Worm (Caenorhabditis elegans): ENCODE data around the gene C50A2.3.

C50A2.3 gene

ce11 chrIV:1168311-1168965 lies 10.6 kb upstream of the C50A2.3 start (continued):
- TF ChIP-seq F22D6.2 (tag; optimal IDR thresholded peaks at IDR 0.05) (no peak), lsy-27 (tag; optimal IDR thresholded peaks at IDR 0.05; ENCODE audit: borderline replicate concordance, insufficient read depth) (no peak), mcd-1 (GFP tag; IDR thresholded peaks at IDR 0.05) (peak; percentile 50; the same call in 1 of the 2 replicates), dox-1 (GFP tag; IDR thresholded peaks at IDR 0.05) (peak; percentile 71), sea-2 (GFP tag; IDR thresholded peaks at IDR 0.05) (no peak), akir-1 (GFP tag; optimal IDR thresholded peaks at IDR 0.05) (no peak), T26A5.8 (tag; optimal IDR thresholded peaks at IDR 0.05) (no peak), attf-5 (GFP tag; optimal IDR thresholded peaks at IDR 0.05) (peak; percentile 66), egl-18 (GFP tag; IDR thresholded peaks at IDR 0.05) (no peak), egrh-3 (GFP tag; IDR thresholded peaks at IDR 0.05) (peak; percentile 65; the same call in 1 of the 2 replicates), sptf-2 (GFP tag; optimal IDR thresholded peaks at IDR 0.05) (no peak)

- no peak for TF ChIP-seq aptf-2 (GFP tag; conservative IDR thresholded peaks at IDR 0.05)
- no peak for TF ChIP-seq sea-2 (GFP tag; IDR thresholded peaks at IDR 0.05)
- TF ChIP-seq cebp-1 (GFP tag; IDR thresholded peaks at IDR 0.05) = no peak
- TF ChIP-seq cebp-1 (tag; optimal IDR thresholded peaks at IDR 0.05) = peak; percentile 88
- no peak for TF ChIP-seq tbx-9 (tag; optimal IDR thresholded peaks at IDR 0.05; ENCODE audit: borderline replicate concordance)
These were observed 9.5 kb upstream of the C50A2.3 start for ce11 chrIV:1167352-1167751.

ce11 chrIV:1163126-1163525 lies 5.3 kb upstream of the C50A2.3 start, which contains the start of gene C50A2.7:
Gene C50A2.7, plus strand, starts transcription at chrIV:1163426.
- no peak for TF ChIP-seq snpc-1.1 (tag; optimal IDR thresholded peaks at IDR 0.05; ENCODE audit: insufficient read depth)
- TF ChIP-seq F23B12.7 (tag; optimal IDR thresholded peaks at IDR 0.05; ENCODE audit: insufficient read depth) = no peak
- TF ChIP-seq F10E7.11 (tag; optimal IDR thresholded peaks at IDR 0.05) = no peak
- no peak for TF ChIP-seq C06A6.2 (GFP tag; conservative IDR thresholded peaks at IDR 0.05)
- no peak for TF ChIP-seq B0261.1 (tag; optimal IDR thresholded peaks at IDR 0.05)
- TF ChIP-seq gei-17 (GFP tag; optimal IDR thresholded peaks at IDR 0.05) = no peak
- no peak for TF ChIP-seq sptf-2 (GFP tag; optimal IDR thresholded peaks at IDR 0.05)
- TF ChIP-seq zim-3 (tag; optimal IDR thresholded peaks at IDR 0.05) = no peak
- TF ChIP-seq lin-26 (GFP tag; IDR thresholded peaks at IDR 0.05) = no peak
- no peak for TF ChIP-seq lir-1 (GFP tag; conservative IDR thresholded peaks at IDR 0.05)
- no peak for TF ChIP-seq zfh-2 (GFP tag; conservative IDR thresholded peaks at IDR 0.05)
- TF ChIP-seq aptf-3 (GFP tag; IDR thresholded peaks at IDR 0.05) = no peak
- TF ChIP-seq unc-62 (GFP tag; optimal IDR thresholded peaks at IDR 0.05) = no peak
- no peak for TF ChIP-seq ets-4 (GFP tag; optimal IDR thresholded peaks at IDR 0.05)
- TF ChIP-seq F57A8.1 (GFP tag; optimal IDR thresholded peaks at IDR 0.05) = no peak
- no peak for TF ChIP-seq ztf-3 (GFP tag; optimal IDR thresholded peaks at IDR 0.05)
- TF ChIP-seq hmg-20 (GFP tag; IDR thresholded peaks at IDR 0.05) = no peak
- TF ChIP-seq Y56A3A.18 (GFP tag; IDR thresholded peaks at IDR 0.05) = no peak
- no peak for TF ChIP-seq Y79H2A.3 (GFP tag; conservative IDR thresholded peaks at IDR 0.05)

- TF ChIP-seq attf-6 (GFP tag; IDR thresholded peaks at IDR 0.05) (no peak), nfya-1 (tag; optimal IDR thresholded peaks at IDR 0.05; ENCODE audit: borderline replicate concordance, insufficient read depth) (no peak), F49E8.2 (tag; optimal IDR thresholded peaks at IDR 0.05; ENCODE audit: insufficient read depth) (no peak), pbrm-1 (GFP tag; IDR thresholded peaks at IDR 0.05) (no peak), akir-1 (GFP tag; optimal IDR thresholded peaks at IDR 0.05) (no peak), ama-1 (optimal IDR thresholded peaks at IDR 0.05) (no peak), ama-1 (GFP tag; optimal IDR thresholded peaks at IDR 0.05) (no peak), zim-3 (tag; optimal IDR thresholded peaks at IDR 0.05) (no peak), attf-5 (GFP tag; optimal IDR thresholded peaks at IDR 0.05) (no peak), Y53F4B.3 (GFP tag; IDR thresholded peaks at IDR 0.05) (no peak), K11D2.4 (GFP tag; IDR thresholded peaks at IDR 0.05) (no peak), mcd-1 (GFP tag; IDR thresholded peaks at IDR 0.05) (no peak), snpc-4 (GFP tag; optimal IDR thresholded peaks at IDR 0.05) (no peak), snpc-4 (tag; optimal IDR thresholded peaks at IDR 0.05) (no peak), gei-17 (GFP tag; optimal IDR thresholded peaks at IDR 0.05) (no peak), bed-2 (GFP tag; IDR thresholded peaks at IDR 0.05) (no peak), F22D6.2 (tag; optimal IDR thresholded peaks at IDR 0.05) (no peak), ztf-3 (GFP tag; optimal IDR thresholded peaks at IDR 0.05) (no peak)
These were observed 2.6 kb upstream of the C50A2.3 start, which contains the start of gene ets-8 for ce11 chrIV:1160386-1160785. Gene ets-8, minus strand, starts transcription at chrIV:1160486.
